Fruit fly (Drosophila melanogaster) whole organism, prepupa: ENCODE results near the gene Cpr65Ay.

Experiments
- CG11294 ChIP-seq: fragments of 200-800 bp; sonication (Bioruptor generic); IDR thresholded peaks from 2 replicates; pipeline ENCODE4 v1.3.6; 2022; ENCODE audit warnings: missing biosample characterization, missing genetic modification characterization
- CG16779 ChIP-seq: fragments of 200-800 bp; sonication (Bioruptor generic); optimal IDR thresholded peaks from 3 replicates; lab custom pipeline; 2017; ENCODE audit warnings: missing biosample characterization, mild to moderate bottlenecking, missing genetic modification characterization
- CG32006 ChIP-seq: fragments of 200-800 bp; sonication (Bioruptor generic); optimal IDR thresholded peaks from 3 replicates; lab custom pipeline; 2017; ENCODE audit warnings: missing biosample characterization, mild to moderate bottlenecking, missing genetic modification characterization
- CG6792 ChIP-seq: fragments of 200-800 bp; sonication (Bioruptor generic); optimal IDR thresholded peaks from 3 replicates; lab custom pipeline; 2016; ENCODE audit warnings: missing biosample characterization, missing genetic modification characterization
- CG8632 ChIP-seq: fragments of 200-800 bp; sonication (Bioruptor generic); optimal IDR thresholded peaks from 3 replicates; lab custom pipeline; 2016; ENCODE audit warnings: missing biosample characterization, missing genetic modification characterization
- Gug ChIP-seq: fragments of 200-800 bp; sonication (Bioruptor generic); IDR thresholded peaks from 2 replicates; pipeline ENCODE4 v1.3.6; 2022; ENCODE audit warnings: missing biosample characterization, missing genetic modification characterization
- Hr4 ChIP-seq: fragments of 200-800 bp; sonication (Bioruptor generic); optimal IDR thresholded peaks from 3 replicates; lab custom pipeline; 2016; ENCODE audit warnings: missing biosample characterization, missing genetic modification characterization
- Sox102F ChIP-seq: fragments of 200-800 bp; sonication (Bioruptor generic); optimal IDR thresholded peaks from 2 replicates; lab custom pipeline; 2016; ENCODE audit warnings: missing biosample characterization, mild to moderate bottlenecking, missing genetic modification characterization
- cyc ChIP-seq: fragments of 200-800 bp; sonication (Bioruptor generic); optimal IDR thresholded peaks from 3 replicates; lab custom pipeline; 2016; ENCODE audit warnings: missing biosample characterization, missing genetic modification characterization
- dac ChIP-seq: fragments of 200-800 bp; sonication (Bioruptor generic); optimal IDR thresholded peaks from 2 replicates; lab custom pipeline; 2017; ENCODE audit warnings: missing biosample characterization, mild to moderate bottlenecking, missing genetic modification characterization
- dsx ChIP-seq: fragments of 200-800 bp; optimal IDR thresholded peaks from 3 replicates; lab custom pipeline; 2019; ENCODE audit warnings: missing biosample characterization, mild to moderate bottlenecking, missing genetic modification characterization, moderate library complexity; ENCODE audit not compliant: poor library complexity, severe bottlenecking
- lz ChIP-seq: fragments of 200-800 bp; sonication (Bioruptor generic); optimal IDR thresholded peaks from 3 replicates; lab custom pipeline; 2016; ENCODE audit warnings: missing biosample characterization, missing genetic modification characterization
- net ChIP-seq: fragments of 200-800 bp; sonication (Bioruptor generic); optimal IDR thresholded peaks from 3 replicates; lab custom pipeline; 2016; ENCODE audit warnings: missing biosample characterization, missing genetic modification characterization
- topi ChIP-seq: fragments of 200-800 bp; sonication (Bioruptor generic); optimal IDR thresholded peaks from 3 replicates; lab custom pipeline; 2016; ENCODE audit warnings: missing biosample characterization, missing genetic modification characterization

- TF ChIP-seq CG11294 (GFP tag; lab: Robert Waterston, UW) (no peak), lz (GFP tag; lab: Kevin White, UChicago) (no peak), topi (GFP tag; lab: Kevin White, UChicago) (no peak), net (GFP tag; lab: Kevin White, UChicago) (no peak), cyc (GFP tag; lab: Kevin White, UChicago) (no peak), Sox102F (no peak), Gug (GFP tag; lab: Robert Waterston, UW) (no peak), CG16779 (tag; lab: Kevin White, UChicago) (no peak), CG6792 (GFP tag; lab: Kevin White, UChicago) (no peak), CG8632 (GFP tag; lab: Kevin White, UChicago) (no peak), CG32006 (GFP tag; lab: Kevin White, UChicago) (no peak), dsx (GFP tag; lab: Kevin White, UChicago) (no peak), dac (GFP tag; lab: Kevin White, UChicago) (no peak), Hr4 (GFP tag; lab: Kevin White, UChicago) (no peak)
Measured at dm6 chr3L:6158530-6158929, at the start of gene Cpr65Ay.
